Worm (Caenorhabditis elegans) whole organism, young adult: ENCODE measurements around the gene C31G12.3.
A peak's percentile ranks its signal among the peaks of the same experiment; 100 is the strongest.

Experiments
- B0261.1 ChIP-seq: sonication (generic microtip); optimal IDR thresholded peaks from 2 replicates; lab custom pipeline; 2016; ENCODE audit warnings: mild to moderate bottlenecking, missing genetic modification characterization, moderate library complexity, missing compliant biosample characterization
- D2030.7 ChIP-seq: fragments of 200-800 bp; sonication (Bioruptor generic); IDR thresholded peaks from 2 replicates; pipeline ENCODE4 v1.3.6; 2022; ENCODE audit warnings: missing genetic modification reagents, missing genetic modification characterization, missing compliant biosample characterization
- F10E7.11 ChIP-seq: sonication (generic microtip); optimal IDR thresholded peaks from 2 replicates; lab custom pipeline; 2017; ENCODE audit warnings: mild to moderate bottlenecking, missing genetic modification characterization, moderate library complexity, missing compliant biosample characterization
- F23B12.7 ChIP-seq: sonication (generic microtip); optimal IDR thresholded peaks from 2 replicates; lab custom pipeline; 2017; ENCODE audit warnings: missing genetic modification characterization, mild to moderate bottlenecking, missing compliant biosample characterization, antibody characterized with exemption, moderate library complexity; ENCODE audit not compliant: insufficient read depth
- F33H1.4 ChIP-seq: fragments of 200-800 bp; sonication (Bioruptor generic); IDR thresholded peaks from 2 replicates; pipeline ENCODE4 v1.3.6; 2022; ENCODE audit warnings: missing genetic modification reagents, missing genetic modification characterization, missing compliant biosample characterization
- F57A8.1 ChIP-seq: fragments of 200-800 bp; sonication (Bioruptor generic); optimal IDR thresholded peaks from 2 replicates; lab custom pipeline; 2018; ENCODE audit warnings: mild to moderate bottlenecking, missing genetic modification characterization, moderate library complexity, missing compliant biosample characterization
- K12H6.12 ChIP-seq: fragments of 200-800 bp; sonication (Bioruptor generic); optimal IDR thresholded peaks from 2 replicates; lab custom pipeline; 2018; ENCODE audit warnings: mild to moderate bottlenecking, missing genetic modification characterization, missing compliant biosample characterization
- Y67H2A.10 ChIP-seq: fragments of 200-800 bp; sonication (Bioruptor generic); conservative IDR thresholded peaks from 2 replicates; pipeline ENCODE4 v1.3.6; 2022; ENCODE audit warnings: missing genetic modification reagents, missing genetic modification characterization, missing compliant biosample characterization
- Y79H2A.3 ChIP-seq: fragments of 200-800 bp; sonication (Bioruptor generic); conservative IDR thresholded peaks from 2 replicates; pipeline ENCODE4 v1.3.6; 2022; ENCODE audit warnings: missing genetic modification reagents, missing genetic modification characterization, missing compliant biosample characterization
- Y95B8A.8 ChIP-seq: fragments of 200-800 bp; sonication (Bioruptor generic); IDR thresholded peaks from 2 replicates; pipeline ENCODE4 v1.3.6; 2022; ENCODE audit warnings: missing genetic modification reagents, missing genetic modification characterization, missing compliant biosample characterization
- ZK185.1 ChIP-seq: sonication (generic microtip); optimal IDR thresholded peaks from 2 replicates; lab custom pipeline; 2016; ENCODE audit warnings: mild to moderate bottlenecking, missing genetic modification characterization, missing compliant biosample characterization; ENCODE audit not compliant: poor library complexity, severe bottlenecking
- akir-1 ChIP-seq: fragments of 200-800 bp; sonication (Bioruptor generic); optimal IDR thresholded peaks from 2 replicates; lab custom pipeline; 2018; ENCODE audit warnings: mild to moderate bottlenecking, missing genetic modification characterization, moderate library complexity, missing compliant biosample characterization
- athp-1 ChIP-seq: sonication (generic microtip); optimal IDR thresholded peaks from 2 replicates; lab custom pipeline; 2017; ENCODE audit warnings: mild to moderate bottlenecking, missing genetic modification characterization, missing compliant biosample characterization
- attf-6 ChIP-seq: fragments of 200-800 bp; sonication (Bioruptor generic); IDR thresholded peaks from 2 replicates; pipeline ENCODE4 v1.3.6; 2022; ENCODE audit warnings: missing genetic modification reagents, missing genetic modification characterization, missing compliant biosample characterization
- bed-1 ChIP-seq: fragments of 200-800 bp; sonication (Bioruptor generic); IDR thresholded peaks from 2 replicates; pipeline ENCODE4 v1.3.6; 2022; ENCODE audit warnings: missing genetic modification reagents, missing genetic modification characterization, missing compliant biosample characterization
- cebp-1 ChIP-seq, 2 experiments: fragments of 200-800 bp in 1 of 2; sonication (Bioruptor generic) in 1 of 2; sonication (generic microtip) in 1 of 2; IDR thresholded peaks in 1 of 2; optimal IDR thresholded peaks in 1 of 2; 2 replicates each; pipeline versions ENCODE4 v1.3.6 to Lab custom; 2017 to 2022; ENCODE audit warnings: missing compliant biosample characterization in 2 of 2, missing genetic modification characterization in 2 of 2, mild to moderate bottlenecking in 1 of 2, missing genetic modification reagents in 1 of 2, moderate library complexity in 1 of 2
- dpl-1 ChIP-seq: fragments of 150-350 bp; optimal IDR thresholded peaks from 2 replicates; lab custom pipeline; 2014; ENCODE audit warnings: missing biosample characterization, missing genetic modification reagents, missing genetic modification characterization
- egrh-3 ChIP-seq: fragments of 200-800 bp; sonication (Bioruptor generic); IDR thresholded peaks from 2 replicates; pipeline ENCODE4 v1.3.6; 2022; ENCODE audit warnings: missing genetic modification reagents, missing genetic modification characterization, missing compliant biosample characterization
- ets-4 ChIP-seq: fragments of 200-800 bp; sonication (Bioruptor generic); optimal IDR thresholded peaks from 2 replicates; lab custom pipeline; 2018; ENCODE audit warnings: mild to moderate bottlenecking, missing genetic modification characterization, missing compliant biosample characterization
- fkh-3 ChIP-seq: sonication (generic microtip); optimal IDR thresholded peaks from 2 replicates; lab custom pipeline; 2016; ENCODE audit warnings: mild to moderate bottlenecking, missing genetic modification characterization, missing compliant biosample characterization
- him-1 ChIP-seq: sonication (generic microtip); optimal IDR thresholded peaks from 2 replicates; lab custom pipeline; 2016; ENCODE audit warnings: missing genotype, missing genetic modification reagents, missing genetic modification characterization, missing compliant biosample characterization
- hrde-1 ChIP-seq: sonication (generic microtip); optimal IDR thresholded peaks from 2 replicates; lab custom pipeline; 2016; ENCODE audit warnings: missing genetic modification characterization, mild to moderate bottlenecking, missing compliant biosample characterization, moderate library complexity, missing genotype, missing genetic modification reagents, borderline replicate concordance
- lin-26 ChIP-seq: fragments of 200-800 bp; sonication (Bioruptor generic); IDR thresholded peaks from 2 replicates; pipeline ENCODE4 v1.3.6; 2022; ENCODE audit warnings: missing genetic modification reagents, missing genetic modification characterization, missing compliant biosample characterization
- lin-35 ChIP-seq, 3 experiments: fragments of 150-350 bp in 2 of 3; sonication (generic microtip) in 1 of 3; optimal IDR thresholded peaks; 2 replicates each; lab custom pipeline; 2014 to 2018; ENCODE audit warnings: missing biosample characterization in 3 of 3, missing genetic modification characterization in 3 of 3, missing genetic modification reagents in 3 of 3
- lin-40 ChIP-seq: sonication (generic microtip); optimal IDR thresholded peaks from 2 replicates; lab custom pipeline; 2016; ENCODE audit warnings: missing genetic modification characterization, mild to moderate bottlenecking, missing compliant biosample characterization, missing genotype, missing genetic modification reagents
- lir-1 ChIP-seq: fragments of 200-800 bp; sonication (Bioruptor generic); conservative IDR thresholded peaks from 2 replicates; pipeline ENCODE4 v1.3.6; 2022; ENCODE audit warnings: missing genetic modification reagents, missing genetic modification characterization, missing compliant biosample characterization
- lsl-1 ChIP-seq: fragments of 200-800 bp; sonication (Bioruptor generic); optimal IDR thresholded peaks from 2 replicates; lab custom pipeline; 2018; ENCODE audit warnings: mild to moderate bottlenecking, missing genetic modification characterization, moderate library complexity, missing compliant biosample characterization
- madf-6 ChIP-seq: fragments of 200-800 bp; sonication (Bioruptor generic); IDR thresholded peaks from 2 replicates; pipeline ENCODE4 v1.3.6; 2022; ENCODE audit warnings: missing genetic modification reagents, missing genetic modification characterization, missing compliant biosample characterization
- madf-8 ChIP-seq: fragments of 200-800 bp; sonication (Bioruptor generic); conservative IDR thresholded peaks from 2 replicates; pipeline ENCODE4 v1.3.6; 2022; ENCODE audit warnings: missing genetic modification reagents, missing genetic modification characterization, missing compliant biosample characterization
- mcd-1 ChIP-seq: fragments of 200-800 bp; sonication (Bioruptor generic); IDR thresholded peaks from 2 replicates; pipeline ENCODE4 v1.3.6; 2022; ENCODE audit warnings: missing genetic modification reagents, missing genetic modification characterization, missing compliant biosample characterization
- mes-4 ChIP-seq: sonication (generic microtip); optimal IDR thresholded peaks from 2 replicates; lab custom pipeline; 2016; ENCODE audit warnings: missing genotype, missing genetic modification characterization, missing compliant biosample characterization
- nhr-27 ChIP-seq: fragments of 200-800 bp; sonication (Bioruptor generic); optimal IDR thresholded peaks from 2 replicates; lab custom pipeline; 2018; ENCODE audit warnings: mild to moderate bottlenecking, missing genetic modification characterization, moderate library complexity, missing compliant biosample characterization
- nhr-80 ChIP-seq: sonication (generic microtip); optimal IDR thresholded peaks from 2 replicates; lab custom pipeline; 2016; ENCODE audit warnings: missing genetic modification characterization, missing compliant biosample characterization
- pbrm-1 ChIP-seq: fragments of 200-800 bp; sonication (Bioruptor generic); IDR thresholded peaks from 2 replicates; pipeline ENCODE4 v1.3.6; 2022; ENCODE audit warnings: missing genetic modification reagents, missing genetic modification characterization, missing compliant biosample characterization
- rcor-1 ChIP-seq: fragments of 200-800 bp; sonication (Bioruptor generic); IDR thresholded peaks from 2 replicates; pipeline ENCODE4 v1.3.6; 2022; ENCODE audit warnings: missing genetic modification reagents, missing genetic modification characterization, missing compliant biosample characterization
- repo-1 ChIP-seq: sonication (generic microtip); optimal IDR thresholded peaks from 2 replicates; lab custom pipeline; 2017; ENCODE audit warnings: mild to moderate bottlenecking, missing genetic modification characterization, missing compliant biosample characterization
- rpc-1 ChIP-seq, 2 experiments: fragments of 150-350 bp in 1 of 2; sonication (generic microtip) in 1 of 2; optimal IDR thresholded peaks; 2 replicates each; lab custom pipeline; 2014 to 2018; ENCODE audit warnings: missing biosample characterization in 1 of 2, missing genetic modification characterization in 1 of 2, missing genetic modification reagents in 1 of 2, missing genotype in 1 of 2
- sdz-38 ChIP-seq: sonication (generic microtip); optimal IDR thresholded peaks from 2 replicates; lab custom pipeline; 2016; ENCODE audit warnings: missing genotype, missing genetic modification characterization, missing compliant biosample characterization
- tbx-9 ChIP-seq: sonication (generic microtip); optimal IDR thresholded peaks from 2 replicates; lab custom pipeline; 2016; ENCODE audit warnings: borderline replicate concordance, missing genetic modification characterization, inconsistent platforms, missing compliant biosample characterization
- unc-62 ChIP-seq: fragments of 150-350 bp; optimal IDR thresholded peaks from 2 replicates; lab custom pipeline; 2014; ENCODE audit warnings: missing biosample characterization, missing genetic modification reagents, missing genetic modification characterization
- xnd-1 ChIP-seq: sonication (generic microtip); optimal IDR thresholded peaks from 2 replicates; lab custom pipeline; 2016; ENCODE audit warnings: missing genotype, missing genetic modification reagents, missing genetic modification characterization, missing compliant biosample characterization
- zfh-2 ChIP-seq: fragments of 200-800 bp; sonication (Bioruptor generic); conservative IDR thresholded peaks from 2 replicates; pipeline ENCODE4 v1.3.6; 2022; ENCODE audit warnings: missing genetic modification reagents, missing genetic modification characterization, missing compliant biosample characterization
- ztf-22 ChIP-seq: fragments of 200-800 bp; sonication (Bioruptor generic); optimal IDR thresholded peaks from 2 replicates; lab custom pipeline; 2018; ENCODE audit warnings: mild to moderate bottlenecking, missing genetic modification characterization, moderate library complexity, missing compliant biosample characterization
- ztf-28 ChIP-seq: fragments of 200-800 bp; sonication (Bioruptor generic); IDR thresholded peaks from 2 replicates; pipeline ENCODE4 v1.3.6; 2022; ENCODE audit warnings: missing genetic modification reagents, missing genetic modification characterization, missing compliant biosample characterization
- ztf-3 ChIP-seq: fragments of 200-800 bp; sonication (Bioruptor generic); optimal IDR thresholded peaks from 2 replicates; lab custom pipeline; 2018; ENCODE audit warnings: mild to moderate bottlenecking, missing genetic modification characterization, missing compliant biosample characterization
- ztf-6 ChIP-seq: fragments of 200-800 bp; sonication (Bioruptor generic); IDR thresholded peaks from 2 replicates; pipeline ENCODE4 v1.3.6; 2022; ENCODE audit warnings: missing genetic modification reagents, missing genetic modification characterization, missing compliant biosample characterization

Gene C31G12.3

DNA sequence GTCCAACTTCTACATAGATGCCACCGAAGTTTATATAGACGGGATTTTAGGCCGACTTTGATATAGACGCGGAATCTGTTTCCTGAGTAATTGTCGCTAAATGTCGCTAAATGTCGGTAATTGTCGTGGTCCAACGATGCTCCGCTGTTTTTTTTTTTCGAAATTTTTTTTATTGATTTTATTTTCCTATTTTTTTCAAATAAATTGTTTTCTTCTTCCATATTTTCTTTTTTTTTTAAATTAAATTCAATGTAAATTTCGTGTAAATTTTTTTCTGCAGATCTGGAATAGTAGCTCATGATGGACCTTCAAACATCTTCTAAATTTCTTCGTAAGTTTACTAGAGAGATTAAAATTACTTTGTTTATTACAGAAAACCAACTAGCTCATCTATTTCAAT is at the start of gene C31G12.3:
Gene C31G12.3 (plus strand): TSS at position 301 of the 400 bp plus-strand sequence.
- no peak for TF ChIP-seq Y95B8A.8 (GFP tag; lab: Robert Waterston, UW)
- no peak for TF ChIP-seq madf-6 (GFP tag; lab: Robert Waterston, UW)
- no peak for TF ChIP-seq F57A8.1 (GFP tag; lab: Kevin White, UChicago)
- TF ChIP-seq lin-35 (GFP tag; optimal IDR thresholded peaks at IDR 0.05; lab: Kevin White, UChicago) = no peak

- peak; percentile 58 for TF ChIP-seq madf-8 (GFP tag; lab: Robert Waterston, UW)
- TF ChIP-seq F33H1.4 (GFP tag; lab: Robert Waterston, UW) = peak; percentile 85
- no peak for TF ChIP-seq athp-1 (tag; lab: Kevin White, UChicago)
- TF ChIP-seq B0261.1 (tag; lab: Kevin White, UChicago) = no peak
- no peak for TF ChIP-seq attf-6 (GFP tag; lab: Robert Waterston, UW)
- TF ChIP-seq mcd-1 = no peak
- TF ChIP-seq rcor-1 (GFP tag; lab: Robert Waterston, UW) = no peak
- TF ChIP-seq cebp-1 (GFP tag; IDR thresholded peaks at IDR 0.05; lab: Robert Waterston, UW) = no peak
- no peak for TF ChIP-seq cebp-1 (tag; optimal IDR thresholded peaks at IDR 0.05; lab: Kevin White, UChicago)
- TF ChIP-seq tbx-9 (tag; lab: Kevin White, UChicago) = no peak
- no peak for TF ChIP-seq repo-1
- TF ChIP-seq lsl-1 (GFP tag; lab: Kevin White, UChicago) = peak; percentile 90
- TF ChIP-seq lin-26 (GFP tag; lab: Robert Waterston, UW) = no peak
- no peak for TF ChIP-seq lin-40 (tag; lab: Kevin White, UChicago)
- no peak for TF ChIP-seq ztf-22 (GFP tag; lab: Kevin White, UChicago)
- TF ChIP-seq nhr-27 (tag; lab: Kevin White, UChicago) = no peak
- no peak for TF ChIP-seq F10E7.11 (tag; lab: Kevin White, UChicago)
- no peak for TF ChIP-seq hrde-1 (tag; lab: Kevin White, UChicago)
- no peak for TF ChIP-seq ztf-6
- TF ChIP-seq Y67H2A.10 (GFP tag; lab: Robert Waterston, UW) = no peak
- no peak for TF ChIP-seq F23B12.7 (tag; lab: Kevin White, UChicago)
- no peak for TF ChIP-seq ZK185.1 (tag; lab: Kevin White, UChicago)
- TF ChIP-seq fkh-3 (tag; lab: Kevin White, UChicago) = no peak
- TF ChIP-seq nhr-80 = no peak
- TF ChIP-seq F57A8.1 (GFP tag; lab: Kevin White, UChicago) = no peak
- TF ChIP-seq xnd-1 = peak; percentile 87
- no peak for TF ChIP-seq ztf-28
- no peak for TF ChIP-seq zfh-2 (GFP tag; lab: Robert Waterston, UW)
- no peak for TF ChIP-seq K12H6.12 (tag; lab: Kevin White, UChicago)
- TF ChIP-seq Y95B8A.8 (GFP tag; lab: Robert Waterston, UW) = no peak
- TF ChIP-seq him-1 (tag; lab: Kevin White, UChicago) = peak; percentile 26
- no peak for TF ChIP-seq egrh-3 (GFP tag; lab: Robert Waterston, UW)
- no peak for TF ChIP-seq akir-1 (GFP tag; lab: Kevin White, UChicago)
- no peak for TF ChIP-seq pbrm-1 (GFP tag; lab: Robert Waterston, UW)
- TF ChIP-seq ztf-3 (GFP tag; lab: Kevin White, UChicago) = no peak
- TF ChIP-seq rpc-1 (optimal IDR thresholded peaks at IDR 0.05; lab: Kevin White, UChicago) = no peak
- TF ChIP-seq rpc-1 (tag; optimal IDR thresholded peaks at IDR 0.05; lab: Kevin White, UChicago) = no peak
- no peak for TF ChIP-seq unc-62 (GFP tag; lab: Kevin White, UChicago)
- TF ChIP-seq sdz-38 (tag; lab: Kevin White, UChicago) = no peak
- TF ChIP-seq lir-1 (GFP tag; lab: Robert Waterston, UW) = no peak
- no peak for TF ChIP-seq bed-1
- TF ChIP-seq D2030.7 = no peak
- no peak for TF ChIP-seq dpl-1 (GFP tag; lab: Kevin White, UChicago)
- no peak for TF ChIP-seq Y79H2A.3
- TF ChIP-seq mes-4 (tag; lab: Kevin White, UChicago) = no peak
- no peak for TF ChIP-seq ets-4 (GFP tag; lab: Kevin White, UChicago)
These were observed 47.3 kb upstream of the C31G12.3 start for ce11 chrV:18137679-18138078.
